Worm (Caenorhabditis elegans) whole organism, L1 larva: ENCODE results near the gene B0228.9.

Experiments used
- C04F5.9 ChIP-seq: sonication (generic microtip); optimal IDR thresholded peaks from 2 replicates; lab custom pipeline; 2016; ENCODE audit warnings: missing genetic modification characterization, missing compliant biosample characterization
- C16A3.4 ChIP-seq: fragments of 150-350 bp; optimal IDR thresholded peaks from 2 replicates; lab custom pipeline; 2014; ENCODE audit warnings: missing biosample characterization, missing genetic modification characterization
- alr-1 ChIP-seq: fragments of 200-800 bp; sonication (Bioruptor generic); optimal IDR thresholded peaks from 2 replicates; lab custom pipeline; 2018; ENCODE audit warnings: borderline replicate concordance, mild to moderate bottlenecking, missing genetic modification characterization, missing compliant biosample characterization
- ama-1 ChIP-seq: fragments of 150-350 bp; optimal IDR thresholded peaks from 2 replicates; lab custom pipeline; 2014
- blmp-1 ChIP-seq: fragments of 150-350 bp; optimal IDR thresholded peaks from 2 replicates; lab custom pipeline; 2014; ENCODE audit warnings: missing biosample characterization, missing genetic modification characterization
- ceh-63 ChIP-seq: fragments of 200-800 bp; sonication (Bioruptor generic); optimal IDR thresholded peaks from 2 replicates; lab custom pipeline; 2018; ENCODE audit warnings: mild to moderate bottlenecking, missing genetic modification characterization, missing compliant biosample characterization
- ceh-8 ChIP-seq: fragments of 200-800 bp; sonication (Bioruptor generic); optimal IDR thresholded peaks from 2 replicates; lab custom pipeline; 2018; ENCODE audit warnings: mild to moderate bottlenecking, missing genetic modification characterization, moderate library complexity, missing compliant biosample characterization
- ceh-82 ChIP-seq, 3 experiments: fragments of 150-350 bp in 1 of 3; sonication (generic microtip) in 2 of 3; optimal IDR thresholded peaks; 2 replicates each; lab custom pipeline; 2014 to 2017; ENCODE audit warnings: missing biosample characterization in 3 of 3, missing genetic modification characterization in 3 of 3
- ceh-88 ChIP-seq: fragments of 200-800 bp; sonication (Bioruptor generic); IDR thresholded peaks from 2 replicates; pipeline ENCODE4 v1.3.6; 2022; ENCODE audit warnings: missing genetic modification characterization, missing compliant biosample characterization
- ceh-90 ChIP-seq: sonication (generic microtip); optimal IDR thresholded peaks from 2 replicates; lab custom pipeline; 2016; ENCODE audit warnings: missing genetic modification characterization, missing compliant biosample characterization
- ces-1 ChIP-seq: fragments of 150-350 bp; optimal IDR thresholded peaks from 2 replicates; lab custom pipeline; 2014; ENCODE audit warnings: missing biosample characterization, missing genetic modification reagents, missing genetic modification characterization
- dsc-1 ChIP-seq: sonication (generic microtip); optimal IDR thresholded peaks from 2 replicates; lab custom pipeline; 2016; ENCODE audit warnings: mild to moderate bottlenecking, missing genetic modification characterization, missing compliant biosample characterization
- efl-1 ChIP-seq, 4 experiments: fragments of 150-350 bp; optimal IDR thresholded peaks in 3 of 4; peaks in 1 of 4; 1 replicate in 1 of 4; 2 replicates in 3 of 4; lab custom pipeline; 2014; ENCODE audit warnings: missing biosample characterization in 2 of 4, missing genetic modification characterization in 2 of 4, missing genetic modification reagents in 2 of 4
- egl-27 ChIP-seq, 2 experiments: fragments of 150-350 bp in 1 of 2; sonication (generic microtip); optimal IDR thresholded peaks; 3 replicates each; lab custom pipeline; 2017 to 2018; ENCODE audit warnings: missing biosample characterization in 2 of 2, missing genetic modification characterization in 2 of 2, missing genetic modification reagents in 2 of 2
- elt-3 ChIP-seq, 6 experiments: fragments of 150-350 bp in 1 of 6; sonication (generic microtip); optimal IDR thresholded peaks; 2 replicates each; lab custom pipeline; 2017 to 2018; ENCODE audit warnings: missing biosample characterization in 6 of 6, missing genetic modification characterization in 6 of 6, inconsistent platforms in 1 of 6
- fkh-4 ChIP-seq: sonication (generic microtip); optimal IDR thresholded peaks from 2 replicates; lab custom pipeline; 2016; ENCODE audit warnings: missing compliant biosample characterization, missing genetic modification characterization, borderline replicate concordance
- fkh-8 ChIP-seq: sonication (generic microtip); optimal IDR thresholded peaks from 2 replicates; lab custom pipeline; 2016; ENCODE audit warnings: mild to moderate bottlenecking, missing genetic modification characterization, missing compliant biosample characterization
- fos-1 ChIP-seq: fragments of 150-350 bp; optimal IDR thresholded peaks from 2 replicates; lab custom pipeline; 2014; ENCODE audit warnings: missing biosample characterization, missing genetic modification characterization
- isw-1 ChIP-seq: fragments of 200-800 bp; sonication (Bioruptor generic); IDR thresholded peaks from 2 replicates; pipeline ENCODE4 v1.3.6; 2022; ENCODE audit warnings: missing genetic modification characterization, missing compliant biosample characterization
- lin-13 ChIP-seq: fragments of 150-350 bp; optimal IDR thresholded peaks from 2 replicates; lab custom pipeline; 2014; ENCODE audit warnings: missing biosample characterization, missing genetic modification reagents, missing genetic modification characterization
- lin-14 ChIP-seq: fragments of 200-800 bp; sonication (Bioruptor generic); optimal IDR thresholded peaks from 2 replicates; lab custom pipeline; 2018; ENCODE audit warnings: mild to moderate bottlenecking, missing genetic modification characterization, moderate library complexity, missing compliant biosample characterization
- lin-15B ChIP-seq: fragments of 150-350 bp; sonication (generic microtip); optimal IDR thresholded peaks from 3 replicates; lab custom pipeline; 2014; ENCODE audit warnings: missing biosample characterization, missing genetic modification characterization
- lir-3 ChIP-seq: sonication (generic microtip); optimal IDR thresholded peaks from 2 replicates; lab custom pipeline; 2016; ENCODE audit warnings: mild to moderate bottlenecking, missing genetic modification characterization, moderate library complexity, missing compliant biosample characterization; ENCODE audit not compliant: poor library complexity
- mdl-1 ChIP-seq, 2 experiments: fragments of 150-350 bp; optimal IDR thresholded peaks; 2 replicates each; lab custom pipeline; 2014 to 2017; ENCODE audit warnings: missing biosample characterization in 2 of 2, missing genetic modification characterization in 2 of 2, inconsistent platforms in 1 of 2
- mef-2 ChIP-seq: fragments of 150-350 bp; optimal IDR thresholded peaks from 2 replicates; lab custom pipeline; 2014; ENCODE audit warnings: missing biosample characterization, missing genetic modification characterization
- nhr-11 ChIP-seq: fragments of 150-350 bp; optimal IDR thresholded peaks from 2 replicates; lab custom pipeline; 2014; ENCODE audit warnings: missing biosample characterization, missing genetic modification characterization
- nhr-19 ChIP-seq: fragments of 200-800 bp; sonication (Bioruptor generic); conservative IDR thresholded peaks from 2 replicates; pipeline ENCODE4 v1.3.6; 2022; ENCODE audit warnings: missing genetic modification characterization, missing compliant biosample characterization
- nhr-20 ChIP-seq: sonication (generic microtip); optimal IDR thresholded peaks from 2 replicates; lab custom pipeline; 2016; ENCODE audit warnings: mild to moderate bottlenecking, missing genetic modification characterization, missing compliant biosample characterization
- nhr-237 ChIP-seq: fragments of 150-350 bp; optimal IDR thresholded peaks from 2 replicates; lab custom pipeline; 2014; ENCODE audit warnings: missing biosample characterization, missing genetic modification characterization
- nhr-47 ChIP-seq: sonication (generic microtip); optimal IDR thresholded peaks from 2 replicates; lab custom pipeline; 2016; ENCODE audit warnings: mild to moderate bottlenecking, missing genetic modification characterization, moderate library complexity, missing compliant biosample characterization
- nhr-71 ChIP-seq: sonication (generic microtip); optimal IDR thresholded peaks from 2 replicates; lab custom pipeline; 2016; ENCODE audit warnings: mild to moderate bottlenecking, missing genetic modification characterization, moderate library complexity, missing compliant biosample characterization
- nhr-77 ChIP-seq: fragments of 150-350 bp; optimal IDR thresholded peaks from 2 replicates; lab custom pipeline; 2014; ENCODE audit warnings: missing biosample characterization, missing genetic modification characterization
- nhr-84 ChIP-seq: sonication (generic microtip); optimal IDR thresholded peaks from 2 replicates; lab custom pipeline; 2017; ENCODE audit warnings: missing biosample characterization, missing genetic modification characterization
- pax-3 ChIP-seq: fragments of 200-800 bp; sonication (Bioruptor generic); optimal IDR thresholded peaks from 2 replicates; lab custom pipeline; 2018; ENCODE audit warnings: mild to moderate bottlenecking, missing genetic modification characterization, moderate library complexity, missing compliant biosample characterization
- rnt-1 ChIP-seq: sonication (generic microtip); optimal IDR thresholded peaks from 2 replicates; lab custom pipeline; 2016; ENCODE audit warnings: mild to moderate bottlenecking, missing genetic modification characterization, moderate library complexity, missing compliant biosample characterization
- sox-4 ChIP-seq: sonication (generic microtip); optimal IDR thresholded peaks from 2 replicates; lab custom pipeline; 2016; ENCODE audit warnings: missing genetic modification characterization, missing compliant biosample characterization
- sptf-1 ChIP-seq: fragments of 150-350 bp; optimal IDR thresholded peaks from 2 replicates; lab custom pipeline; 2014; ENCODE audit warnings: missing biosample characterization, missing genetic modification characterization
- sup-37 ChIP-seq: fragments of 200-800 bp; sonication (Bioruptor generic); optimal IDR thresholded peaks from 2 replicates; lab custom pipeline; 2018; ENCODE audit warnings: mild to moderate bottlenecking, missing genetic modification characterization, missing compliant biosample characterization
- tlp-1 ChIP-seq: fragments of 150-350 bp; optimal IDR thresholded peaks from 2 replicates; lab custom pipeline; 2014; ENCODE audit warnings: missing biosample characterization, missing genetic modification characterization
- unc-86 ChIP-seq: sonication (generic microtip); optimal IDR thresholded peaks from 2 replicates; lab custom pipeline; 2016; ENCODE audit warnings: missing genetic modification characterization, missing compliant biosample characterization
- vab-15 ChIP-seq: sonication (generic microtip); optimal IDR thresholded peaks from 2 replicates; lab custom pipeline; 2017; ENCODE audit warnings: missing genotype, mild to moderate bottlenecking, missing genetic modification characterization, missing compliant biosample characterization
- xbp-1 ChIP-seq: sonication (generic microtip); optimal IDR thresholded peaks from 2 replicates; lab custom pipeline; 2016; ENCODE audit warnings: missing genetic modification characterization, missing compliant biosample characterization
- zag-1 ChIP-seq: fragments of 150-350 bp; optimal IDR thresholded peaks from 2 replicates; lab custom pipeline; 2014; ENCODE audit warnings: missing biosample characterization, missing genetic modification characterization

The B0228.9 gene

ce11 chrII:7756810-7757209 lies 6.7 kb downstream of the B0228.9 start (continued):
- TF ChIP-seq mdl-1 (tag; optimal IDR thresholded peaks at IDR 0.05; lab: Kevin White, UChicago) (peak in 1 of 2 experiments; percentile 59), alr-1 (tag; lab: Kevin White, UChicago) (no peak)

- TF ChIP-seq sox-4 (tag; lab: Kevin White, UChicago) = no peak
- TF ChIP-seq fkh-8 = peak; percentile 31
- TF ChIP-seq ceh-88 = no peak
- TF ChIP-seq lin-14 (GFP tag; lab: Kevin White, UChicago) = peak; percentile 63
Measured at ce11 chrII:7755116-7755571, 8.3 kb downstream of the B0228.9 start, which contains the start of the genes B0228.6 and B0228.1. Gene B0228.6 (minus strand): TSS chrII:7755166. Gene B0228.1 (plus strand): TSS chrII:7755343.

ce11 chrII:7753500-7753899 lies 10.0 kb downstream of the B0228.9 start, which contains the start of gene trx-1:
Gene trx-1 (minus strand): TSS chrII:7753600.
- TF ChIP-seq elt-3 (tag; optimal IDR thresholded peaks at IDR 0.05; lab: Kevin White, UChicago) (no peak), nhr-237 (tag; lab: Kevin White, UChicago) (no peak), nhr-47 (no peak), ceh-90 (no peak), fkh-4 (tag; lab: Kevin White, UChicago) (no peak), ceh-82 (tag; optimal IDR thresholded peaks at IDR 0.05; lab: Kevin White, UChicago) (no peak), unc-86 (no peak), blmp-1 (tag; lab: Kevin White, UChicago) (no peak), egl-27 (tag; optimal IDR thresholded peaks at IDR 0.05; lab: Kevin White, UChicago) (no peak), mef-2 (tag; lab: Kevin White, UChicago) (no peak), ama-1 (no peak), xbp-1 (no peak), rnt-1 (no peak), zag-1 (no peak), nhr-71 (tag; lab: Kevin White, UChicago) (no peak), nhr-20 (tag; lab: Kevin White, UChicago) (no peak), C16A3.4 (no peak), ces-1 (GFP tag; lab: Kevin White, UChicago) (no peak), sup-37 (GFP tag; lab: Kevin White, UChicago) (no peak)

- TF ChIP-seq fos-1 (tag; lab: Kevin White, UChicago) = no peak
- no peak for TF ChIP-seq mdl-1 (tag; optimal IDR thresholded peaks at IDR 0.05; lab: Kevin White, UChicago)
Measured at ce11 chrII:7736725-7737124, 26.7 kb downstream of the B0228.9 start.

ce11 chrII:7724603-7725002 lies 38.9 kb downstream of the B0228.9 start, which contains the start of gene cpna-2:
Gene cpna-2 (plus strand): TSS chrII:7724903.
- TF ChIP-seq xbp-1 (no peak), fkh-8 (no peak), dsc-1 (tag; lab: Kevin White, UChicago) (no peak), nhr-77 (tag; lab: Kevin White, UChicago) (no peak), nhr-47 (no peak), lin-13 (no peak), mdl-1 (tag; optimal IDR thresholded peaks at IDR 0.05; lab: Kevin White, UChicago) (no peak), lin-14 (GFP tag; lab: Kevin White, UChicago) (no peak), vab-15 (tag; lab: Kevin White, UChicago) (no peak), nhr-71 (tag; lab: Kevin White, UChicago) (no peak), nhr-84 (tag; lab: Kevin White, UChicago) (no peak), sptf-1 (tag; lab: Kevin White, UChicago) (no peak)

ce11 chrII:7722784-7723183 lies 40.7 kb downstream of the B0228.9 start:
- TF ChIP-seq pax-3 (tag; lab: Kevin White, UChicago) (no peak), ceh-8 (no peak), mef-2 (tag; lab: Kevin White, UChicago) (no peak), dsc-1 (tag; lab: Kevin White, UChicago) (no peak), C04F5.9 (tag; lab: Kevin White, UChicago) (no peak), lin-14 (GFP tag; lab: Kevin White, UChicago) (peak; percentile 69), lir-3 (no peak), isw-1 (GFP tag; lab: Robert Waterston, UW) (no peak), lin-15B (tag; lab: Kevin White, UChicago) (no peak), nhr-11 (tag; lab: Kevin White, UChicago) (no peak), rnt-1 (peak; percentile 53), efl-1 (optimal IDR thresholded peaks at IDR 0.05; lab: Kevin White, UChicago) (no peak), efl-1 (GFP tag; optimal IDR thresholded peaks at IDR 0.05 in 1 of 2; lab: Kevin White, UChicago) (no peak), ceh-63 (no peak), tlp-1 (tag; lab: Kevin White, UChicago) (no peak), fos-1 (tag; lab: Kevin White, UChicago) (no peak), nhr-19 (GFP tag; lab: Robert Waterston, UW) (no peak)
